Worm (Caenorhabditis elegans): ENCODE results near the gene ndub-11.

DNA sequence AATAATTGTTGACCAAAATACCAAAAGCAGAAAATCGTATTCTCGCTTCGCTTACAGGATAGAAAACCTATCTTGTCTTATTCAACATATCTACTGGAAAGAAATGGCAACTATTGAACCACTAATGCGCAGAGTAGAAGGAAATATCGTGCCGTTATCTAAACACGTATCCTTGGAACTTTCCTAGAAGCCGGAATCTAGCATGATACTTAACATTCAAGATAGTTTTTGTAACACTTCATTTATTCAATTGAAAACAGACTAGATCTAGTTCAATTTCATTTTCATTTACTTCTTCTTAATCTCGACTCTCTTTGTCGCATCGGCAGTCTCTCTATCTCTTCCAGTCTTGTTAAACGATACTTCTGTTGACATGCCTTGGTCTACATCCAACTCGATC, 24.9 kb upstream of the ndub-11 start:
- no peak for TF ChIP-seq tbx-11 (GFP tag; IDR thresholded peaks at IDR 0.05)
- TF ChIP-seq tra-4 (tag; optimal IDR thresholded peaks at IDR 0.05) = no peak
- no peak for TF ChIP-seq aly-1 (tag; optimal IDR thresholded peaks at IDR 0.05)
- TF ChIP-seq ama-1 (optimal IDR thresholded peaks at IDR 0.05) = no peak
